Worm (Caenorhabditis elegans): ENCODE measurements around the gene M04D8.8.

- TF ChIP-seq nhr-28 (tag; optimal IDR thresholded peaks at IDR 0.05) (no peak), nhr-12 (tag; optimal IDR thresholded peaks at IDR 0.05) (no peak)
These were observed at the start of gene M04D8.8 for ce11 chrIII:10033881-10034280.

Data from whole organism, mixed stage, embryonic.